Worm (Caenorhabditis elegans) whole organism, young adult: ENCODE measurements around the gene srz-102.

Experiments used
- B0261.1 ChIP-seq: sonication (generic microtip); optimal IDR thresholded peaks from 2 replicates; lab custom pipeline; 2016; ENCODE audit warnings: mild to moderate bottlenecking, missing genetic modification characterization, moderate library complexity, missing compliant biosample characterization
- C17E4.6 ChIP-seq: fragments of 200-800 bp; sonication (Bioruptor generic); IDR thresholded peaks from 2 replicates; pipeline ENCODE4 v1.3.6; 2022; ENCODE audit warnings: missing genetic modification reagents, missing genetic modification characterization, missing compliant biosample characterization
- F22D6.2 ChIP-seq: sonication (generic microtip); optimal IDR thresholded peaks from 2 replicates; lab custom pipeline; 2016; ENCODE audit warnings: mild to moderate bottlenecking, missing genetic modification characterization, missing compliant biosample characterization
- F37B4.10 ChIP-seq: fragments of 200-800 bp; sonication (Bioruptor generic); IDR thresholded peaks from 2 replicates; pipeline ENCODE4 v1.3.6; 2022; ENCODE audit warnings: missing genetic modification characterization, missing compliant biosample characterization
- T26A5.8 ChIP-seq: sonication (generic microtip); optimal IDR thresholded peaks from 2 replicates; lab custom pipeline; 2016; ENCODE audit warnings: missing genetic modification characterization, missing compliant biosample characterization
- Y95B8A.8 ChIP-seq: fragments of 200-800 bp; sonication (Bioruptor generic); IDR thresholded peaks from 2 replicates; pipeline ENCODE4 v1.3.6; 2022; ENCODE audit warnings: missing genetic modification reagents, missing genetic modification characterization, missing compliant biosample characterization
- akir-1 ChIP-seq: fragments of 200-800 bp; sonication (Bioruptor generic); optimal IDR thresholded peaks from 2 replicates; lab custom pipeline; 2018; ENCODE audit warnings: mild to moderate bottlenecking, missing genetic modification characterization, moderate library complexity, missing compliant biosample characterization
- athp-1 ChIP-seq: sonication (generic microtip); optimal IDR thresholded peaks from 2 replicates; lab custom pipeline; 2017; ENCODE audit warnings: mild to moderate bottlenecking, missing genetic modification characterization, missing compliant biosample characterization
- attf-3 ChIP-seq: fragments of 200-800 bp; sonication (Bioruptor generic); conservative IDR thresholded peaks from 2 replicates; pipeline ENCODE4 v1.3.6; 2022; ENCODE audit warnings: missing genetic modification reagents, missing genetic modification characterization, missing compliant biosample characterization
- attf-6 ChIP-seq: fragments of 200-800 bp; sonication (Bioruptor generic); IDR thresholded peaks from 2 replicates; pipeline ENCODE4 v1.3.6; 2022; ENCODE audit warnings: missing genetic modification reagents, missing genetic modification characterization, missing compliant biosample characterization
- bed-2 ChIP-seq: fragments of 200-800 bp; sonication (Bioruptor generic); IDR thresholded peaks from 2 replicates; pipeline ENCODE4 v1.3.6; 2022; ENCODE audit warnings: missing genetic modification reagents, missing genetic modification characterization, missing compliant biosample characterization
- ceh-40 ChIP-seq: fragments of 200-800 bp; sonication (Bioruptor generic); IDR thresholded peaks from 2 replicates; pipeline ENCODE4 v1.3.6; 2022; ENCODE audit warnings: missing genetic modification characterization, missing compliant biosample characterization
- ceh-58 ChIP-seq: fragments of 200-800 bp; sonication (Bioruptor generic); IDR thresholded peaks from 2 replicates; pipeline ENCODE4 v1.3.6; 2022; ENCODE audit warnings: missing genetic modification characterization, missing compliant biosample characterization
- ets-4 ChIP-seq: fragments of 200-800 bp; sonication (Bioruptor generic); optimal IDR thresholded peaks from 2 replicates; lab custom pipeline; 2018; ENCODE audit warnings: mild to moderate bottlenecking, missing genetic modification characterization, missing compliant biosample characterization
- hrde-1 ChIP-seq: sonication (generic microtip); optimal IDR thresholded peaks from 2 replicates; lab custom pipeline; 2016; ENCODE audit warnings: missing genetic modification characterization, mild to moderate bottlenecking, missing compliant biosample characterization, moderate library complexity, missing genotype, missing genetic modification reagents, borderline replicate concordance
- let-526 ChIP-seq: fragments of 200-800 bp; sonication (Bioruptor generic); IDR thresholded peaks from 2 replicates; pipeline ENCODE4 v1.3.6; 2022; ENCODE audit warnings: missing genetic modification reagents, missing genetic modification characterization, missing compliant biosample characterization
- let-607 ChIP-seq, 2 experiments: fragments of 200-800 bp in 1 of 2; sonication (Bioruptor generic) in 1 of 2; sonication (generic microtip) in 1 of 2; optimal IDR thresholded peaks; 2 replicates each; lab custom pipeline; 2016 to 2018; ENCODE audit warnings: mild to moderate bottlenecking in 2 of 2, missing compliant biosample characterization in 2 of 2, missing genetic modification characterization in 2 of 2, moderate library complexity in 2 of 2, missing genotype in 1 of 2
- lin-26 ChIP-seq: fragments of 200-800 bp; sonication (Bioruptor generic); IDR thresholded peaks from 2 replicates; pipeline ENCODE4 v1.3.6; 2022; ENCODE audit warnings: missing genetic modification reagents, missing genetic modification characterization, missing compliant biosample characterization
- lin-40 ChIP-seq: sonication (generic microtip); optimal IDR thresholded peaks from 2 replicates; lab custom pipeline; 2016; ENCODE audit warnings: missing genetic modification characterization, mild to moderate bottlenecking, missing compliant biosample characterization, missing genotype, missing genetic modification reagents
- lsl-1 ChIP-seq: fragments of 200-800 bp; sonication (Bioruptor generic); optimal IDR thresholded peaks from 2 replicates; lab custom pipeline; 2018; ENCODE audit warnings: mild to moderate bottlenecking, missing genetic modification characterization, moderate library complexity, missing compliant biosample characterization
- lsy-27 ChIP-seq: sonication (generic microtip); optimal IDR thresholded peaks from 2 replicates; lab custom pipeline; 2017; ENCODE audit warnings: missing genetic modification characterization, mild to moderate bottlenecking, missing compliant biosample characterization, antibody characterized with exemption, missing genotype, borderline replicate concordance; ENCODE audit not compliant: insufficient read depth
- madf-3 ChIP-seq: fragments of 200-800 bp; sonication (Bioruptor generic); IDR thresholded peaks from 2 replicates; pipeline ENCODE4 v1.3.6; 2022; ENCODE audit warnings: missing genetic modification reagents, missing genetic modification characterization, missing compliant biosample characterization
- mel-28 ChIP-seq: sonication (generic microtip); optimal IDR thresholded peaks from 2 replicates; lab custom pipeline; 2016; ENCODE audit warnings: borderline replicate concordance, mild to moderate bottlenecking, missing genetic modification characterization, missing compliant biosample characterization
- mes-4 ChIP-seq: sonication (generic microtip); optimal IDR thresholded peaks from 2 replicates; lab custom pipeline; 2016; ENCODE audit warnings: missing genotype, missing genetic modification characterization, missing compliant biosample characterization
- nfya-2 ChIP-seq: fragments of 200-800 bp; sonication (Bioruptor generic); IDR thresholded peaks from 2 replicates; pipeline ENCODE4 v1.3.6; 2022; ENCODE audit warnings: missing genetic modification reagents, missing genetic modification characterization, missing compliant biosample characterization
- rec-8 ChIP-seq, 2 experiments: sonication (generic microtip); optimal IDR thresholded peaks; 2 replicates each; lab custom pipeline; 2016; ENCODE audit warnings: mild to moderate bottlenecking in 2 of 2, missing genetic modification characterization in 2 of 2, missing genetic modification reagents in 2 of 2, missing genotype in 2 of 2, missing biosample characterization in 1 of 2, missing compliant biosample characterization in 1 of 2, moderate library complexity in 1 of 2
- sea-2 ChIP-seq: fragments of 200-800 bp; sonication (Bioruptor generic); IDR thresholded peaks from 2 replicates; pipeline ENCODE4 v1.3.6; 2022; ENCODE audit warnings: missing genetic modification characterization, missing compliant biosample characterization
- snpc-3.4 ChIP-seq: sonication (generic microtip); optimal IDR thresholded peaks from 2 replicates; lab custom pipeline; 2017; ENCODE audit warnings: missing genetic modification characterization, mild to moderate bottlenecking, missing compliant biosample characterization, antibody characterized with exemption, moderate library complexity, missing genotype, missing genetic modification reagents
- snpc-4 ChIP-seq, 5 experiments: fragments of 150-350 bp in 1 of 5; sonication (generic microtip) in 4 of 5; optimal IDR thresholded peaks; 2 replicates each; lab custom pipeline; 2014 to 2018; ENCODE audit warnings: missing genetic modification characterization in 5 of 5, missing biosample characterization in 3 of 5, antibody characterized with exemption in 2 of 5, mild to moderate bottlenecking in 2 of 5, missing compliant biosample characterization in 2 of 5, missing genotype in 2 of 5, moderate library complexity in 2 of 5, missing genetic modification reagents in 1 of 5
- tbx-9 ChIP-seq: sonication (generic microtip); optimal IDR thresholded peaks from 2 replicates; lab custom pipeline; 2016; ENCODE audit warnings: borderline replicate concordance, missing genetic modification characterization, inconsistent platforms, missing compliant biosample characterization
- tlf-1 ChIP-seq: fragments of 200-800 bp; sonication (Bioruptor generic); optimal IDR thresholded peaks from 2 replicates; lab custom pipeline; 2018; ENCODE audit warnings: mild to moderate bottlenecking, missing genetic modification characterization, missing compliant biosample characterization
- ztf-22 ChIP-seq: fragments of 200-800 bp; sonication (Bioruptor generic); optimal IDR thresholded peaks from 2 replicates; lab custom pipeline; 2018; ENCODE audit warnings: mild to moderate bottlenecking, missing genetic modification characterization, moderate library complexity, missing compliant biosample characterization
- ztf-25 ChIP-seq: fragments of 200-800 bp; sonication (Bioruptor generic); IDR thresholded peaks from 2 replicates; pipeline ENCODE4 v1.3.6; 2022; ENCODE audit warnings: missing genetic modification reagents, missing genetic modification characterization, missing compliant biosample characterization

The srz-102 gene

ce11 chrV:16693732-16694131 lies 6.4 kb downstream of the srz-102 start, which contains the start of gene srw-42:
Gene srw-42, minus strand, starts transcription at chrV:16693832.
- TF ChIP-seq mel-28, result no peak
- no peak for TF ChIP-seq F37B4.10 (GFP tag; lab: Robert Waterston, UW)
- no peak for TF ChIP-seq let-526
- no peak for TF ChIP-seq bed-2 (GFP tag; lab: Robert Waterston, UW)
- TF ChIP-seq snpc-3.4 (tag; lab: Kevin White, UChicago), result no peak
- TF ChIP-seq, all 124 proteins: peak for 0

DNA sequence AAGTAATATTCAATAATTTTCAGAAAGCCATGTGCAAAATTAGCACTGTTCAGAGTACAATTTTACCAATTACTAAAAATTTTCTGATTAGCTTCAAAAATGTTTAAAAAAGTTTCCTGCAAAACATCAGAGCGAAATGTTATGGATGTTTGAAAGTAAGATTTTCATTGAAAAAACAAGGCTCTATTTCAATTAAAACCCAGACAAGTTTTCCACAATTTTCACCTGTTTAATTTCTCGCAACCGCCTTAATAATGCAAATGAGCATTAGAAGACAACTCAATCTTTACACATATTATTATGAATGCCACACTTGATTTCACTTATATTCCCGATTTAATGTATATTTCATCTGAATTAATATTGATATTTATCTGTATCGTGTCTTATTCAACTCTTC lies 7.2 kb downstream of the srz-102 start, which contains the start of gene srz-101:
srz-101 (plus strand) TSS at position 301 of the 400 bp plus-strand sequence.
- TF ChIP-seq T26A5.8 (tag; lab: Kevin White, UChicago) (no peak), attf-3 (GFP tag; lab: Robert Waterston, UW) (no peak), F22D6.2 (tag; lab: Kevin White, UChicago) (no peak)

DNA sequence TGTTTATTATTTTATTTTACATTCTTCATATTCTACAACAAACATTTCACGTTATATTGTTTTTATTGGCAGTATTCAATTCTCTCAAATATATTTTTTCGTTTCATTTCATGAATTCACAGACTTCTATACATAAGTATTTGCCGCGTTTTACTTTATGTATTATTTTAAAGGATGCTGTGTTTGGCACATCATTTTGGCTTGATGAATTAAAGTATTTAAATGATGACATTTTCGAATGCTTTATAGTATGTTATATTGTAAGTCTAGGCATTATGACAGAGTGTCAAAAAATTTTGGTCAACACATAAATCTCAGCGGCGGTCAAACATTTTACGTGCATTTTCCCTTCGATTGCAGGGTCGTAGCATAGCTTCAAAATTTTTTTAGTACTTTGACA lies 8.2 kb downstream of the srz-102 start:
- TF ChIP-seq ztf-25 (GFP tag; lab: Robert Waterston, UW) (no peak), lsl-1 (GFP tag; lab: Kevin White, UChicago) (no peak), ceh-58 (GFP tag; lab: Robert Waterston, UW) (no peak), rec-8 (tag; optimal IDR thresholded peaks at IDR 0.05; lab: Kevin White, UChicago) (no peak), B0261.1 (tag; lab: Kevin White, UChicago) (no peak), hrde-1 (tag; lab: Kevin White, UChicago) (no peak), attf-6 (GFP tag; lab: Robert Waterston, UW) (no peak), tlf-1 (no peak), ztf-22 (GFP tag; lab: Kevin White, UChicago) (no peak), mes-4 (tag; lab: Kevin White, UChicago) (no peak), lin-40 (tag; lab: Kevin White, UChicago) (no peak), snpc-3.4 (tag; lab: Kevin White, UChicago) (no peak), lin-26 (GFP tag; lab: Robert Waterston, UW) (no peak), ets-4 (GFP tag; lab: Kevin White, UChicago) (no peak), akir-1 (no peak), madf-3 (GFP tag; lab: Robert Waterston, UW) (no peak), sea-2 (GFP tag; lab: Robert Waterston, UW) (no peak)

ce11 chrV:16697178-16697577 lies 9.9 kb downstream of the srz-102 start, which contains the start of gene srw-41:
Gene srw-41, plus strand, starts transcription at chrV:16697478.
- TF ChIP-seq lsy-27 (no peak), nfya-2 (GFP tag; lab: Robert Waterston, UW) (no peak), attf-6 (GFP tag; lab: Robert Waterston, UW) (no peak), mel-28 (no peak), tbx-9 (tag; lab: Kevin White, UChicago) (no peak), C17E4.6 (GFP tag; lab: Robert Waterston, UW) (no peak), lin-40 (tag; lab: Kevin White, UChicago) (no peak), attf-3 (GFP tag; lab: Robert Waterston, UW) (no peak), athp-1 (tag; lab: Kevin White, UChicago) (no peak), ceh-40 (GFP tag; lab: Robert Waterston, UW) (no peak), let-607 (tag; optimal IDR thresholded peaks at IDR 0.05; lab: Kevin White, UChicago) (no peak), Y95B8A.8 (GFP tag; lab: Robert Waterston, UW) (no peak), snpc-4 (GFP tag; optimal IDR thresholded peaks at IDR 0.05; lab: Kevin White, UChicago) (no peak), snpc-4 (tag; optimal IDR thresholded peaks at IDR 0.05; lab: Kevin White, UChicago) (no peak)
